Worm (Caenorhabditis elegans): ENCODE results near the gene Y43F8C.16.

Y43F8C.16 gene

ce11 chrV:19722881-19723280 is 7.6 kb upstream of the Y43F8C.16 start:
- TF ChIP-seq lin-26 (GFP tag; IDR thresholded peaks at IDR 0.05) = 0 out of 2 replicates have a peak, but pooled peaks have one; percentile 68
- TF ChIP-seq nhr-90 (tag; optimal IDR thresholded peaks at IDR 0.05) = peak; percentile 4
- TF ChIP-seq ztf-18 (tag; optimal IDR thresholded peaks at IDR 0.05) = peak; percentile 32
- TF ChIP-seq T07F8.4 (tag; optimal IDR thresholded peaks at IDR 0.05) = no peak
- TF ChIP-seq bed-2 (GFP tag; IDR thresholded peaks at IDR 0.05) = no peak
- TF ChIP-seq snpc-4 (GFP tag; optimal IDR thresholded peaks at IDR 0.05) = peak; percentile 27
- peak in 1 of 4 experiments; percentile 36 for TF ChIP-seq snpc-4 (tag; optimal IDR thresholded peaks at IDR 0.05)
- no peak for TF ChIP-seq T26A5.8 (tag; optimal IDR thresholded peaks at IDR 0.05)
- TF ChIP-seq B0261.1 (tag; optimal IDR thresholded peaks at IDR 0.05) = peak; percentile 86
- TF ChIP-seq mcd-1 (GFP tag; IDR thresholded peaks at IDR 0.05) = peak; percentile 52
- no peak for TF ChIP-seq repo-1 (tag; optimal IDR thresholded peaks at IDR 0.05)
- TF ChIP-seq F37B4.10 (GFP tag; IDR thresholded peaks at IDR 0.05) = no peak
- peak; percentile 71; the same call in 1 of the 2 replicates for TF ChIP-seq ztf-28 (GFP tag; IDR thresholded peaks at IDR 0.05)
- TF ChIP-seq F33H1.4 (GFP tag; IDR thresholded peaks at IDR 0.05) = no peak; the same call in 1 of the 2 replicates
- no peak for TF ChIP-seq K12H6.12 (tag; optimal IDR thresholded peaks at IDR 0.05)
- peak; percentile 69 for TF ChIP-seq hmg-1.2 (GFP tag; IDR thresholded peaks at IDR 0.05)
- TF ChIP-seq hlh-26 (GFP tag; conservative IDR thresholded peaks at IDR 0.05) = no peak
- TF ChIP-seq ekl-4 (GFP tag; IDR thresholded peaks at IDR 0.05) = no peak
- TF ChIP-seq unc-130 (GFP tag; optimal IDR thresholded peaks at IDR 0.05) = no peak
- peak; percentile 25 for TF ChIP-seq lin-54 (GFP tag; optimal IDR thresholded peaks at IDR 0.05)
- TF ChIP-seq zfh-2 (GFP tag; conservative IDR thresholded peaks at IDR 0.05) = peak; percentile 56
- no peak for TF ChIP-seq attf-5 (GFP tag; optimal IDR thresholded peaks at IDR 0.05)
- peak; percentile 29; the same call in 1 of the 2 replicates for TF ChIP-seq nfyb-1 (GFP tag; IDR thresholded peaks at IDR 0.05)
- TF ChIP-seq egl-44 (GFP tag; IDR thresholded peaks at IDR 0.05) = peak; percentile 27; the same call in 1 of the 2 replicates
- peak; percentile 32 for TF ChIP-seq ceh-27 (GFP tag; optimal IDR thresholded peaks at IDR 0.05)
- peak; percentile 8 for TF ChIP-seq F23B12.7 (tag; optimal IDR thresholded peaks at IDR 0.05; ENCODE audit: insufficient read depth)
- no peak for TF ChIP-seq ceh-79 (tag; optimal IDR thresholded peaks at IDR 0.05)
- peak; percentile 3 for TF ChIP-seq lsl-1 (GFP tag; optimal IDR thresholded peaks at IDR 0.05)
- TF ChIP-seq cebp-1 (GFP tag; IDR thresholded peaks at IDR 0.05) = no peak
- TF ChIP-seq cebp-1 (tag; optimal IDR thresholded peaks at IDR 0.05) = no peak
- TF ChIP-seq egl-18 (GFP tag; IDR thresholded peaks at IDR 0.05) = no peak
- TF ChIP-seq rpc-1 (optimal IDR thresholded peaks at IDR 0.05) = peak; percentile 53
- TF ChIP-seq rpc-1 (tag; optimal IDR thresholded peaks at IDR 0.05) = peak; percentile 71
- no peak for TF ChIP-seq Y53G8AR.9 (GFP tag; conservative IDR thresholded peaks at IDR 0.05)
- TF ChIP-seq D2030.7 (GFP tag; IDR thresholded peaks at IDR 0.05) = peak; percentile 61
- 0 out of 2 replicates have a peak, but pooled peaks have one; percentile 25 for TF ChIP-seq Y95B8A.8 (GFP tag; IDR thresholded peaks at IDR 0.05)
- peak; percentile 4 for TF ChIP-seq him-1 (tag; optimal IDR thresholded peaks at IDR 0.05)
- TF ChIP-seq lsy-27 (tag; optimal IDR thresholded peaks at IDR 0.05; ENCODE audit: borderline replicate concordance, insufficient read depth) = peak; percentile 49
- TF ChIP-seq snpc-1.3 (tag; optimal IDR thresholded peaks at IDR 0.05; ENCODE audit: insufficient read depth) = no peak
- no peak for TF ChIP-seq somi-1 (GFP tag; optimal IDR thresholded peaks at IDR 0.05)
- TF ChIP-seq die-1 (tag; optimal IDR thresholded peaks at IDR 0.05) = peak; percentile 23
- 0 out of 2 replicates have a peak, but pooled peaks have one; percentile 53 for TF ChIP-seq ztf-25 (GFP tag; IDR thresholded peaks at IDR 0.05)
- no peak for TF ChIP-seq dpl-1 (GFP tag; optimal IDR thresholded peaks at IDR 0.05)
- TF ChIP-seq nhr-179 (tag; optimal IDR thresholded peaks at IDR 0.05) = no peak
- TF ChIP-seq madf-10 (tag; optimal IDR thresholded peaks at IDR 0.05) = peak; percentile 14
- no peak for TF ChIP-seq chd-7 (tag; optimal IDR thresholded peaks at IDR 0.05)
- TF ChIP-seq hmg-20 (GFP tag; IDR thresholded peaks at IDR 0.05) = 0 out of 2 replicates have a peak, but pooled peaks have one; percentile 43
- TF ChIP-seq ztf-6 (GFP tag; IDR thresholded peaks at IDR 0.05) = 0 out of 2 replicates have a peak, but pooled peaks have one; percentile 7
- TF ChIP-seq pbrm-1 (GFP tag; IDR thresholded peaks at IDR 0.05) = peak; percentile 64
